Fruit fly (Drosophila melanogaster) whole organism, embryonic: ENCODE results near the gene CG8526.
A peak's percentile ranks its signal among the peaks of the same experiment; 100 is the strongest.

Experiments
- CG10321 ChIP-seq: fragments of 200-800 bp; sonication (Bioruptor generic); IDR thresholded peaks from 2 replicates; pipeline ENCODE4 v1.3.6; 2022; ENCODE audit warnings: missing biosample characterization, missing genetic modification characterization
- CG11247 ChIP-seq: fragments of 200-800 bp; sonication (Bioruptor generic); IDR thresholded peaks from 2 replicates; pipeline ENCODE4 v1.3.6; 2022; ENCODE audit warnings: missing biosample characterization, missing genetic modification characterization
- CG11723 ChIP-seq: fragments of 200-800 bp; sonication (Bioruptor generic); optimal IDR thresholded peaks from 2 replicates; lab custom pipeline; 2017; ENCODE audit warnings: missing biosample characterization, mild to moderate bottlenecking, missing genetic modification characterization
- CG12071 ChIP-seq: fragments of 200-800 bp; sonication (Bioruptor generic); optimal IDR thresholded peaks from 3 replicates; lab custom pipeline; 2018; ENCODE audit warnings: missing biosample characterization, mild to moderate bottlenecking, missing genetic modification characterization
- CG12236 ChIP-seq: fragments of 200-800 bp; sonication (Bioruptor generic); optimal IDR thresholded peaks from 2 replicates; lab custom pipeline; 2016; ENCODE audit warnings: missing biosample characterization, missing genetic modification characterization
- CG15269 ChIP-seq: fragments of 200-800 bp; sonication (Bioruptor generic); optimal IDR thresholded peaks from 2 replicates; lab custom pipeline; 2018; ENCODE audit warnings: missing biosample characterization, mild to moderate bottlenecking, missing genetic modification characterization, moderate library complexity
- CG15601 ChIP-seq: fragments of 200-800 bp; sonication (Bioruptor generic); optimal IDR thresholded peaks from 3 replicates; lab custom pipeline; 2019; ENCODE audit warnings: missing biosample characterization, mild to moderate bottlenecking, missing genetic modification characterization, moderate library complexity
- CG16863 ChIP-seq: fragments of 200-800 bp; sonication (Bioruptor generic); optimal IDR thresholded peaks from 3 replicates; lab custom pipeline; 2016; ENCODE audit warnings: missing biosample characterization, missing genetic modification characterization
- CG17612 ChIP-seq: fragments of 200-800 bp; sonication (Bioruptor generic); IDR thresholded peaks from 2 replicates; pipeline ENCODE4 v1.3.6; 2022; ENCODE audit warnings: missing biosample characterization, missing genetic modification characterization
- CG18011 ChIP-seq: fragments of 200-800 bp; sonication (Bioruptor generic); optimal IDR thresholded peaks from 2 replicates; lab custom pipeline; 2017; ENCODE audit warnings: missing biosample characterization, missing genetic modification characterization, mild to moderate bottlenecking, moderate library complexity, missing genotype
- CG18599 ChIP-seq: fragments of 200-800 bp; sonication (Bioruptor generic); optimal IDR thresholded peaks from 3 replicates; lab custom pipeline; 2017; ENCODE audit warnings: missing biosample characterization, missing genetic modification characterization, mild to moderate bottlenecking, moderate library complexity, missing genetic modification reagents
- CG31224 ChIP-seq: fragments of 200-800 bp; sonication (Bioruptor generic); IDR thresholded peaks from 2 replicates; pipeline ENCODE4 v1.3.6; 2022; ENCODE audit warnings: missing biosample characterization, missing genetic modification characterization
- CG32532 ChIP-seq: fragments of 200-800 bp; sonication (Bioruptor generic); IDR thresholded peaks from 2 replicates; pipeline ENCODE4 v1.3.6; 2022; ENCODE audit warnings: missing biosample characterization, missing genetic modification characterization
- CG3281 ChIP-seq: fragments of 200-800 bp; sonication (Bioruptor generic); optimal IDR thresholded peaks from 3 replicates; lab custom pipeline; 2017; ENCODE audit warnings: missing biosample characterization, mild to moderate bottlenecking, missing genetic modification characterization
- CG4617 ChIP-seq: fragments of 200-800 bp; sonication (Bioruptor generic); optimal IDR thresholded peaks from 3 replicates; lab custom pipeline; 2016; ENCODE audit warnings: missing biosample characterization, missing genetic modification characterization, borderline replicate concordance
- CkIIα-i1 ChIP-seq: fragments of 200-800 bp; sonication (Bioruptor generic); IDR thresholded peaks from 2 replicates; pipeline ENCODE4 v1.3.6; 2022; ENCODE audit warnings: missing biosample characterization, missing genetic modification characterization
- D19B ChIP-seq: fragments of 200-800 bp; sonication (Bioruptor generic); optimal IDR thresholded peaks from 2 replicates; lab custom pipeline; 2017; ENCODE audit warnings: missing biosample characterization, mild to moderate bottlenecking, missing genetic modification characterization
- Dbx ChIP-seq: fragments of 200-800 bp; sonication (Bioruptor generic); IDR thresholded peaks from 3 replicates; pipeline ENCODE4 v1.3.6; 2022; ENCODE audit warnings: missing biosample characterization, missing genetic modification characterization
- Ets97D ChIP-seq: fragments of 200-800 bp; sonication (Bioruptor generic); optimal IDR thresholded peaks from 3 replicates; lab custom pipeline; 2016; ENCODE audit warnings: missing biosample characterization, missing genetic modification characterization
- Hr78 ChIP-seq, 2 experiments: fragments of 200-800 bp in 1 of 2; fragments of >200 bp in 1 of 2; sonication (Bioruptor generic) in 1 of 2; optimal IDR thresholded peaks; 2 replicates each; lab custom pipeline; 2017 to 2019; ENCODE audit warnings: missing biosample characterization in 2 of 2, missing genetic modification characterization in 2 of 2, mild to moderate bottlenecking in 1 of 2, moderate library complexity in 1 of 2
- Med ChIP-seq: fragments of 200-800 bp; sonication (Bioruptor generic); peaks from one replicate; lab custom pipeline; 2016; ENCODE audit warnings: missing biosample characterization, missing genetic modification characterization, mild to moderate bottlenecking, inconsistent platforms, moderate library complexity
- Meics ChIP-seq: fragments of 200-800 bp; sonication (Bioruptor generic); optimal IDR thresholded peaks from 2 replicates; lab custom pipeline; 2017; ENCODE audit warnings: missing biosample characterization, mild to moderate bottlenecking, missing genetic modification characterization
- NC2β ChIP-seq: fragments of 200-800 bp; sonication (Bioruptor generic); optimal IDR thresholded peaks from 2 replicates; lab custom pipeline; 2016; ENCODE audit warnings: missing biosample characterization, missing genetic modification characterization
- NfI ChIP-seq: fragments of 200-800 bp; sonication (Bioruptor generic); optimal IDR thresholded peaks from 3 replicates; lab custom pipeline; 2018; ENCODE audit warnings: missing biosample characterization, mild to moderate bottlenecking, missing genetic modification characterization, moderate library complexity
- PHDP ChIP-seq: fragments of 200-800 bp; sonication (Bioruptor generic); optimal IDR thresholded peaks from 3 replicates; lab custom pipeline; 2018; ENCODE audit warnings: missing biosample characterization, mild to moderate bottlenecking, missing genetic modification characterization, moderate library complexity
- Stat92E ChIP-seq, 3 experiments: fragments of >200 bp in 2 of 3; fragments of 200-800 bp in 1 of 3; sonication (Bioruptor generic) in 1 of 3; optimal IDR thresholded peaks; 2 replicates each; lab custom pipeline; 2017 to 2019; ENCODE audit warnings: missing biosample characterization in 3 of 3, missing genetic modification characterization in 3 of 3, mild to moderate bottlenecking in 1 of 3, moderate library complexity in 1 of 3
- ato ChIP-seq: fragments of 200-800 bp; sonication (Bioruptor generic); IDR thresholded peaks from 2 replicates; pipeline ENCODE4 v1.3.6; 2022; ENCODE audit warnings: missing biosample characterization, missing genetic modification characterization; ENCODE audit not compliant: partially characterized antibody
- bbx ChIP-seq: fragments of 200-800 bp; sonication (Bioruptor generic); IDR thresholded peaks from 2 replicates; pipeline ENCODE4 v1.3.6; 2022; ENCODE audit warnings: missing biosample characterization, missing genetic modification characterization; ENCODE audit not compliant: partially characterized antibody
- cg ChIP-seq: fragments of 200-800 bp; sonication (Bioruptor generic); optimal IDR thresholded peaks from 3 replicates; lab custom pipeline; 2019; ENCODE audit warnings: missing biosample characterization, mild to moderate bottlenecking, missing genetic modification characterization, moderate library complexity
- chinmo ChIP-seq: fragments of 200-800 bp; sonication (Bioruptor generic); IDR thresholded peaks from 4 replicates; pipeline ENCODE4 v1.3.6; 2022; ENCODE audit warnings: missing biosample characterization, missing genetic modification characterization; ENCODE audit not compliant: partially characterized antibody
- crol ChIP-seq: fragments of 200-800 bp; sonication (Bioruptor generic); IDR thresholded peaks from 2 replicates; pipeline ENCODE4 v1.3.6; 2022; ENCODE audit warnings: missing biosample characterization, missing genetic modification characterization
- crp ChIP-seq, 2 experiments: fragments of 200-800 bp; sonication (Bioruptor generic); optimal IDR thresholded peaks; 2 replicates in 1 of 2; 3 replicates in 1 of 2; lab custom pipeline; 2017; ENCODE audit warnings: missing biosample characterization in 2 of 2, missing genetic modification characterization in 2 of 2, mild to moderate bottlenecking in 1 of 2, moderate library complexity in 1 of 2
- dan ChIP-seq: fragments of 200-800 bp; sonication (Bioruptor generic); IDR thresholded peaks from 2 replicates; pipeline ENCODE4 v1.3.6; 2022; ENCODE audit warnings: missing biosample characterization, missing genetic modification characterization
- dmrt99B ChIP-seq: fragments of 200-800 bp; sonication (Bioruptor generic); optimal IDR thresholded peaks from 2 replicates; lab custom pipeline; 2018; ENCODE audit warnings: missing biosample characterization, mild to moderate bottlenecking, missing genetic modification characterization, moderate library complexity
- exex ChIP-seq: fragments of 200-800 bp; sonication (Bioruptor generic); optimal IDR thresholded peaks from 4 replicates; lab custom pipeline; 2018; ENCODE audit warnings: missing biosample characterization, mild to moderate bottlenecking, missing genetic modification characterization, moderate library complexity
- fd3F ChIP-seq: fragments of 200-800 bp; sonication (Bioruptor generic); optimal IDR thresholded peaks from 2 replicates; lab custom pipeline; 2018; ENCODE audit warnings: missing biosample characterization, mild to moderate bottlenecking, missing genetic modification characterization, moderate library complexity
- gfzf ChIP-seq: fragments of 200-800 bp; sonication (Bioruptor generic); optimal IDR thresholded peaks from 2 replicates; lab custom pipeline; 2016; ENCODE audit warnings: missing biosample characterization, mild to moderate bottlenecking, missing genetic modification characterization, moderate library complexity
- grau ChIP-seq: fragments of 200-800 bp; optimal IDR thresholded peaks from 3 replicates; lab custom pipeline; 2019; ENCODE audit warnings: missing biosample characterization, mild to moderate bottlenecking, missing genetic modification characterization, moderate library complexity
- hb ChIP-seq: fragments of 200-800 bp; sonication (Bioruptor generic); IDR thresholded peaks from 3 replicates; pipeline ENCODE4 v1.3.6; 2022; ENCODE audit warnings: missing biosample characterization, missing genetic modification characterization; ENCODE audit not compliant: partially characterized antibody
- her ChIP-seq: fragments of 200-800 bp; sonication (Bioruptor generic); optimal IDR thresholded peaks from 2 replicates; lab custom pipeline; 2016; ENCODE audit warnings: missing biosample characterization, missing genetic modification characterization
- jumu ChIP-seq: fragments of 200-800 bp; sonication (Bioruptor generic); optimal IDR thresholded peaks from 3 replicates; lab custom pipeline; 2016; ENCODE audit warnings: missing biosample characterization, missing genetic modification characterization
- lab ChIP-seq: fragments of 200-800 bp; sonication (Bioruptor generic); optimal IDR thresholded peaks from 3 replicates; lab custom pipeline; 2017; ENCODE audit warnings: missing biosample characterization, missing genetic modification characterization, mild to moderate bottlenecking, moderate library complexity, missing genetic modification reagents
- nerfin-2 ChIP-seq: fragments of 200-800 bp; sonication (Bioruptor generic); IDR thresholded peaks from 2 replicates; pipeline ENCODE4 v1.3.6; 2022; ENCODE audit warnings: missing biosample characterization, missing genetic modification characterization; ENCODE audit not compliant: partially characterized antibody
- peb ChIP-seq: fragments of 200-800 bp; sonication (Bioruptor generic); IDR thresholded peaks from 2 replicates; pipeline ENCODE4 v1.3.6; 2022; ENCODE audit warnings: missing biosample characterization, missing genetic modification characterization
- rib ChIP-seq: fragments of 200-800 bp; sonication (Bioruptor generic); IDR thresholded peaks from 2 replicates; pipeline ENCODE4 v1.3.6; 2022; ENCODE audit warnings: missing biosample characterization, missing genetic modification characterization
- run ChIP-seq: fragments of 200-800 bp; sonication (Bioruptor generic); optimal IDR thresholded peaks from 3 replicates; lab custom pipeline; 2018; ENCODE audit warnings: missing biosample characterization, mild to moderate bottlenecking, missing genetic modification characterization
- vfl ChIP-seq: fragments of 200-800 bp; sonication (Bioruptor generic); optimal IDR thresholded peaks from 2 replicates; lab custom pipeline; 2016; ENCODE audit warnings: missing biosample characterization, missing genetic modification characterization

CG8526 gene

dm6 chr3R:9821091-9821490, 20.0 kb downstream of the CG8526 start, which contains the start of gene CG42857:
CG42857 (minus strand) TSS chr3R:9821191.
- TF ChIP-seq CG31224 (GFP tag; lab: Robert Waterston, UW) (no peak), CG15269 (tag; lab: Kevin White, UChicago) (no peak), CG17612 (GFP tag; lab: Robert Waterston, UW) (no peak), CG10321 (GFP tag; lab: Robert Waterston, UW) (no peak), CG18011 (no peak), nerfin-2 (GFP tag; lab: Robert Waterston, UW) (no peak), Dbx (no peak), CG11723 (GFP tag; lab: Kevin White, UChicago) (no peak), bbx (no peak), dan (GFP tag; lab: Robert Waterston, UW) (no peak), CG15601 (no peak), crp (GFP tag; optimal IDR thresholded peaks at IDR 0.05; lab: Kevin White, UChicago) (no peak), her (GFP tag; lab: Kevin White, UChicago) (no peak), peb (GFP tag; lab: Robert Waterston, UW) (no peak), Stat92E (GFP tag; optimal IDR thresholded peaks at IDR 0.05; lab: Kevin White, UChicago) (no peak), CG4617 (no peak), jumu (GFP tag; lab: Kevin White, UChicago) (no peak)
- TF ChIP-seq, all 482 proteins: peak for 0

DNA sequence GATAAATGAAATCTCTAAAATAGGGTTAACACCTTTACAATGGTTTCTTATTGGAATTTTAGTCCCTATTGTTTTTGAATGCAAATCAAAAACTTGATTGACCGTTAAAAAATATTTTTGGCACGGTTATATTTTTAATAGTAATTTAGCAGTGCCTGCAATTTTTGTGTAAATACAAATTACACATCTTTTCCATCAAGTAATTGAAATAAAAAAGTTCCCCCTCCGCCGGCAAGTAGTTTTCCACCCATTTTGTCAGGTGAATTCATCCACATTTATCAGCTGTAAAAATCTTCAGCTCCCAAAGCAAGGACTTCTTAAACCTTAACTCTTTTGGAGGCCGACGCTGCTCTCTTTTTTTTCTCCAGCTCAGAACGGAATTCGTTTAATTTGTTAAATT, 22.6 kb downstream of the CG8526 start, which contains the start of gene CG34302:
CG34302 (minus strand) TSS at position 101 of the 400 bp plus-strand sequence.
- no peak for TF ChIP-seq NC2β
- TF ChIP-seq D19B (GFP tag; lab: Kevin White, UChicago), result no peak
- no peak for TF ChIP-seq CG12236
- TF ChIP-seq, all 482 proteins: peak for 0

DNA sequence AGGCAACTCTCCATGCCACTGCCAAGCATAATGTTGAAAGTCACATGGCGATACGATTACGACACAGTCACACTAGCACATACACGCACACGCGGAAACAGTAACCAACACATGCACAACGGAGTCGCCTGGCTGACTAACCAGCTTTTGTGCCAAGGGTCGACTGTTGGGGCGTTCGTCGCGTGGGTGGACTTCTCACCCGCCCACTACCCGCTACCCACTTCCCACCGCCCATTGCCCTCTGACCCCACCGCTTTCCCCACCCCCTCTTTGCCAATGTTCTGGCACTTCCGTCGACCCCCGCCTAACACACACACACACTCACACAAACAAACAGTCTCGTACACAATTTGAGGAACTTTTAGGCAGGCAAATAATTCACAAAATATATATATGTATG, 50.6 kb downstream of the CG8526 start:
- peak; percentile 21 for TF ChIP-seq CG18599 (GFP tag; lab: Kevin White, UChicago)
- TF ChIP-seq rib, result no peak
- 0 out of 4 replicates have a peak, but pooled peaks have one; percentile 15 for TF ChIP-seq chinmo (GFP tag; lab: Robert Waterston, UW)
- TF ChIP-seq crp (GFP tag; optimal IDR thresholded peaks at IDR 0.05; lab: Kevin White, UChicago), result no peak
- TF ChIP-seq CG16863 (GFP tag; lab: Kevin White, UChicago), result no peak
- peak; percentile 70 for TF ChIP-seq crol
- peak; percentile 18 for TF ChIP-seq dmrt99B (tag; lab: Kevin White, UChicago)
- no peak for TF ChIP-seq Ets97D (GFP tag; lab: Kevin White, UChicago)
- peak; percentile 9 for TF ChIP-seq grau (tag; lab: Kevin White, UChicago)
- no peak for TF ChIP-seq NfI
- TF ChIP-seq Meics (GFP tag; lab: Kevin White, UChicago), result peak; percentile 2
- no peak for TF ChIP-seq gfzf (GFP tag; lab: Kevin White, UChicago)
- no peak for TF ChIP-seq ato (GFP tag; lab: Robert Waterston, UW)
- TF ChIP-seq Hr78 (GFP tag; optimal IDR thresholded peaks at IDR 0.05; lab: Kevin White, UChicago), result peak in 1 of 2 experiments; percentile 27
- no peak for TF ChIP-seq run (tag; lab: Kevin White, UChicago)
- TF ChIP-seq CkIIα-i1 (GFP tag; lab: Robert Waterston, UW), result no peak
- TF ChIP-seq CG12071, result peak; percentile 13
- TF ChIP-seq fd3F (GFP tag; lab: Kevin White, UChicago), result no peak
- no peak for TF ChIP-seq vfl
- no peak for TF ChIP-seq exex (tag; lab: Kevin White, UChicago)
- TF ChIP-seq lab (GFP tag; lab: Kevin White, UChicago), result peak; percentile 58
- no peak for TF ChIP-seq PHDP (tag; lab: Kevin White, UChicago)
- TF ChIP-seq Med (GFP tag; lab: Kevin White, UChicago), result no peak
- peak; percentile 11 for TF ChIP-seq cg (GFP tag; lab: Kevin White, UChicago)
- TF ChIP-seq CG11247 (GFP tag; lab: Robert Waterston, UW), result no peak
- peak; percentile 0 for TF ChIP-seq CG3281 (GFP tag; lab: Kevin White, UChicago)
- TF ChIP-seq CG32532 (GFP tag; lab: Robert Waterston, UW), result peak; percentile 6; the same call in 1 of the 2 replicates
- no peak for TF ChIP-seq hb
